Worm (Caenorhabditis elegans): ENCODE data around the gene srbc-43.

ce11 chrV:12795196-12795595, 4.9 kb upstream of the srbc-43 start, which contains the start of gene ugt-4:
- no peak for TF ChIP-seq B0310.2 (tag; optimal IDR thresholded peaks at IDR 0.05)
- no peak for TF ChIP-seq aly-1 (tag; optimal IDR thresholded peaks at IDR 0.05)
- no peak for TF ChIP-seq tbx-37 (GFP tag; conservative IDR thresholded peaks at IDR 0.05)
- no peak for TF ChIP-seq ets-7 (tag; optimal IDR thresholded peaks at IDR 0.05)
- TF ChIP-seq ama-1 (optimal IDR thresholded peaks at IDR 0.05), result no peak
- no peak for TF ChIP-seq tbx-11 (GFP tag; IDR thresholded peaks at IDR 0.05)
- no peak for TF ChIP-seq ceh-36 (tag; optimal IDR thresholded peaks at IDR 0.05)
- no peak for TF ChIP-seq ceh-13 (GFP tag; optimal IDR thresholded peaks at IDR 0.05)
- no peak for TF ChIP-seq flt-1 (GFP tag; IDR thresholded peaks at IDR 0.05)
- no peak for TF ChIP-seq hnd-1 (tag; optimal IDR thresholded peaks at IDR 0.05)
- no peak for TF ChIP-seq hmg-4 (GFP tag; optimal IDR thresholded peaks at IDR 0.05)
